Fruit fly (Drosophila melanogaster): ENCODE measurements around the gene Cand1.

DNA sequence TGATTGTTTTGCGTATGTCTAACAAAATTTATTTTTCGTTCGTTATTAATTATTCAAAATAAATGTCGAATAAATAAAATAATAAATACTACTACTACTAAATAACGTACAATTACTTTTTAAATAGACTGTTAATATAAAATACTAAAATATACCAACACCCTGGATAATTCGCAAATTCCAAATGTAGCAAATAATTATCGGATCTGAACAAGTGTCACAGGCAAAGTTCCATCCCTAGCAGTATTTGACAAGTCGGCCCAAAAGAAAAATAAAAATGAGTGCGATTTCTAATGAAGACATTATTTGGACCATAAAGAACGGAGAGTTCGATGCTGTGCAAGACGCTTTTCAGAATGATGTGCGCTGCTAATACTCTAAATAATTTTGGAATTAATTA lies 21.1 kb downstream of the Cand1 start, which contains the start of gene CG31715:
- TF ChIP-seq Dll (optimal IDR thresholded peaks at IDR 0.05) (no peak), EcR (GFP tag; optimal IDR thresholded peaks at IDR 0.05) (no peak), usp (GFP tag; optimal IDR thresholded peaks at IDR 0.05) (no peak), pan (optimal IDR thresholded peaks at IDR 0.05) (no peak), psq (optimal IDR thresholded peaks at IDR 0.05) (no peak), CG8478 (optimal IDR thresholded peaks at IDR 0.05) (no peak)

Data from whole organism.